Worm (Caenorhabditis elegans) whole organism, midembryonic: ENCODE measurements around the gene C17G10.1.
"Not testable (repeated sequence)": the region's sequence is repeated elsewhere in the genome, so short reads cannot be mapped to it uniquely, and the experiment has no call there.

Experiments used
- T22C8.4 ChIP-seq: fragments of 200-800 bp; sonication (Bioruptor generic); IDR thresholded peaks from 2 replicates; pipeline ENCODE4 v1.3.6; 2022; ENCODE audit warnings: missing genetic modification characterization, missing compliant biosample characterization
- cog-1 ChIP-seq: sonication (generic microtip); optimal IDR thresholded peaks from 2 replicates; lab custom pipeline; 2016; ENCODE audit warnings: missing genetic modification characterization, missing compliant biosample characterization
- flt-1 ChIP-seq: fragments of 200-800 bp; sonication (Bioruptor generic); IDR thresholded peaks from 2 replicates; pipeline ENCODE4 v1.3.6; 2022; ENCODE audit warnings: missing genetic modification characterization, missing compliant biosample characterization
- klf-2 ChIP-seq: fragments of 200-800 bp; sonication (Bioruptor generic); conservative IDR thresholded peaks from 2 replicates; pipeline ENCODE4 v1.3.6; 2022; ENCODE audit warnings: missing genetic modification reagents, missing genetic modification characterization, missing compliant biosample characterization
- med-1 ChIP-seq: sonication (generic microtip); optimal IDR thresholded peaks from 2 replicates; lab custom pipeline; 2017; ENCODE audit warnings: missing genetic modification characterization, mild to moderate bottlenecking, missing compliant biosample characterization, antibody characterized with exemption, missing genetic modification reagents; ENCODE audit not compliant: insufficient read depth
- ref-1 ChIP-seq: fragments of 200-800 bp; sonication (Bioruptor generic); conservative IDR thresholded peaks from 2 replicates; pipeline ENCODE4 v1.3.6; 2022; ENCODE audit warnings: missing genetic modification reagents, missing genetic modification characterization, missing compliant biosample characterization
- tab-1 ChIP-seq: fragments of 200-800 bp; sonication (Bioruptor generic); IDR thresholded peaks from 2 replicates; pipeline ENCODE4 v1.3.6; 2022; ENCODE audit warnings: missing genetic modification characterization, missing compliant biosample characterization
- ztf-23 ChIP-seq: fragments of 200-800 bp; sonication (Bioruptor generic); IDR thresholded peaks from 2 replicates; pipeline ENCODE4 v1.3.6; 2022; ENCODE audit warnings: missing genetic modification reagents, missing genetic modification characterization, missing compliant biosample characterization
- ztf-29 ChIP-seq: fragments of 200-800 bp; sonication (Bioruptor generic); IDR thresholded peaks from 2 replicates; pipeline ENCODE4 v1.3.6; 2022; ENCODE audit warnings: missing genetic modification reagents, missing genetic modification characterization, missing compliant biosample characterization

- not testable (repeated sequence) for TF ChIP-seq cog-1 (tag; lab: Kevin White, UChicago); ztf-29 (GFP tag; lab: Robert Waterston, UW); T22C8.4; klf-2 (GFP tag; lab: Robert Waterston, UW); flt-1 (GFP tag; lab: Robert Waterston, UW); tab-1 (GFP tag; lab: Robert Waterston, UW); med-1 (GFP tag; lab: Kevin White, UChicago); ztf-23 (GFP tag; lab: Robert Waterston, UW); ref-1 (GFP tag; lab: Robert Waterston, UW)
Observed at ce11 chrII:5630851-5631401, 34.6 kb downstream of the C17G10.1 start, which contains the start of the genes F59E12.6 and npl-4.1.
